Fruit fly (Drosophila melanogaster) whole organism, embryonic: ENCODE results near the gene Evi5.
A peak's percentile ranks its signal among the peaks of the same experiment; 100 is the strongest.

ENCODE experiments used
- Bdp1 ChIP-seq: fragments of 200-800 bp; sonication (Bioruptor generic); optimal IDR thresholded peaks from 3 replicates; lab custom pipeline; 2016; ENCODE audit warnings: missing biosample characterization, missing genetic modification characterization
- CG10267 ChIP-seq: fragments of 200-800 bp; sonication (Bioruptor generic); optimal IDR thresholded peaks from 2 replicates; lab custom pipeline; 2018; ENCODE audit warnings: missing biosample characterization, mild to moderate bottlenecking, missing genetic modification characterization, moderate library complexity
- CG12236 ChIP-seq: fragments of 200-800 bp; sonication (Bioruptor generic); optimal IDR thresholded peaks from 2 replicates; lab custom pipeline; 2016; ENCODE audit warnings: missing biosample characterization, missing genetic modification characterization
- CG12744 ChIP-seq: fragments of 200-800 bp; sonication (Bioruptor generic); optimal IDR thresholded peaks from 2 replicates; lab custom pipeline; 2016; ENCODE audit warnings: missing biosample characterization, missing genetic modification characterization
- CG13296 ChIP-seq: fragments of 200-800 bp; sonication (Bioruptor generic); optimal IDR thresholded peaks from 3 replicates; lab custom pipeline; 2018; ENCODE audit warnings: missing biosample characterization, mild to moderate bottlenecking, missing genetic modification characterization
- CG14441 ChIP-seq: fragments of 200-800 bp; sonication (Bioruptor generic); IDR thresholded peaks from 2 replicates; pipeline ENCODE4 v1.3.6; 2022; ENCODE audit warnings: missing biosample characterization, missing genetic modification characterization
- CG17359 ChIP-seq: fragments of 200-800 bp; sonication (Bioruptor generic); optimal IDR thresholded peaks from 3 replicates; lab custom pipeline; 2018; ENCODE audit warnings: missing biosample characterization, mild to moderate bottlenecking, missing genetic modification characterization, moderate library complexity
- CG1792 ChIP-seq: fragments of 200-800 bp; sonication (Bioruptor generic); optimal IDR thresholded peaks from 2 replicates; lab custom pipeline; 2016; ENCODE audit warnings: missing biosample characterization, missing genetic modification characterization
- CG2120 ChIP-seq: fragments of 200-800 bp; sonication (Bioruptor generic); optimal IDR thresholded peaks from 3 replicates; lab custom pipeline; 2016; ENCODE audit warnings: missing biosample characterization, missing genetic modification characterization
- CG30020 ChIP-seq: fragments of 200-800 bp; optimal IDR thresholded peaks from 2 replicates; lab custom pipeline; 2019; ENCODE audit warnings: missing biosample characterization, mild to moderate bottlenecking, missing genetic modification characterization, moderate library complexity
- CG32532 ChIP-seq: fragments of 200-800 bp; sonication (Bioruptor generic); IDR thresholded peaks from 2 replicates; pipeline ENCODE4 v1.3.6; 2022; ENCODE audit warnings: missing biosample characterization, missing genetic modification characterization
- CG5245 ChIP-seq: fragments of 200-800 bp; sonication (Bioruptor generic); optimal IDR thresholded peaks from 3 replicates; lab custom pipeline; 2016; ENCODE audit warnings: missing biosample characterization, missing genetic modification characterization
- CG6272 ChIP-seq: fragments of 200-800 bp; sonication (Bioruptor generic); IDR thresholded peaks from 2 replicates; pipeline ENCODE4 v1.3.6; 2022; ENCODE audit warnings: missing biosample characterization, missing genetic modification characterization
- CG6654 ChIP-seq: fragments of 200-800 bp; sonication (Bioruptor generic); optimal IDR thresholded peaks from 2 replicates; lab custom pipeline; 2017; ENCODE audit warnings: missing biosample characterization, mild to moderate bottlenecking, missing genetic modification characterization
- CG6765 ChIP-seq: fragments of 200-800 bp; sonication (Bioruptor generic); optimal IDR thresholded peaks from 3 replicates; lab custom pipeline; 2017; ENCODE audit warnings: missing biosample characterization, mild to moderate bottlenecking, missing genetic modification characterization
- CG7987 ChIP-seq: fragments of 200-800 bp; sonication (Bioruptor generic); optimal IDR thresholded peaks from 2 replicates; lab custom pipeline; 2018; ENCODE audit warnings: missing biosample characterization, mild to moderate bottlenecking, missing genetic modification characterization, moderate library complexity
- CG9437 ChIP-seq: fragments of 200-800 bp; sonication (Bioruptor generic); optimal IDR thresholded peaks from 2 replicates; lab custom pipeline; 2018; ENCODE audit warnings: missing biosample characterization, mild to moderate bottlenecking, missing genetic modification characterization
- CG9817 ChIP-seq: fragments of 200-800 bp; sonication (Bioruptor generic); optimal IDR thresholded peaks from 2 replicates; lab custom pipeline; 2018; ENCODE audit warnings: missing biosample characterization, mild to moderate bottlenecking, missing genetic modification characterization, moderate library complexity
- D19A ChIP-seq: fragments of 200-800 bp; optimal IDR thresholded peaks from 3 replicates; lab custom pipeline; 2019; ENCODE audit warnings: missing biosample characterization, mild to moderate bottlenecking, missing genetic modification characterization, moderate library complexity
- D19B ChIP-seq: fragments of 200-800 bp; sonication (Bioruptor generic); optimal IDR thresholded peaks from 2 replicates; lab custom pipeline; 2017; ENCODE audit warnings: missing biosample characterization, mild to moderate bottlenecking, missing genetic modification characterization
- E2f2 ChIP-seq: fragments of 200-800 bp; sonication (Bioruptor generic); IDR thresholded peaks from 2 replicates; pipeline ENCODE4 v1.3.6; 2022; ENCODE audit warnings: missing biosample characterization, missing genetic modification characterization
- HLH4C ChIP-seq: fragments of 200-800 bp; sonication (Bioruptor generic); IDR thresholded peaks from 3 replicates; pipeline ENCODE4 v1.3.6; 2022; ENCODE audit warnings: missing biosample characterization, missing genetic modification characterization; ENCODE audit not compliant: partially characterized antibody
- HmgZ ChIP-seq: fragments of 200-800 bp; sonication (Bioruptor generic); optimal IDR thresholded peaks from 2 replicates; lab custom pipeline; 2018; ENCODE audit warnings: missing biosample characterization, mild to moderate bottlenecking, missing genetic modification characterization
- Meics ChIP-seq: fragments of 200-800 bp; sonication (Bioruptor generic); optimal IDR thresholded peaks from 2 replicates; lab custom pipeline; 2017; ENCODE audit warnings: missing biosample characterization, mild to moderate bottlenecking, missing genetic modification characterization
- Mrtf ChIP-seq: fragments of 200-800 bp; sonication (Bioruptor generic); IDR thresholded peaks from 3 replicates; pipeline ENCODE4 v1.3.6; 2022; ENCODE audit warnings: missing biosample characterization, missing genetic modification characterization
- Scr ChIP-seq: fragments of 200-800 bp; sonication (Bioruptor generic); IDR thresholded peaks from 2 replicates; pipeline ENCODE4 v1.3.6; 2022; ENCODE audit warnings: missing biosample characterization, missing genetic modification characterization; ENCODE audit not compliant: partially characterized antibody
- Vsx1 ChIP-seq: fragments of 200-800 bp; sonication (Bioruptor generic); optimal IDR thresholded peaks from 2 replicates; lab custom pipeline; 2017; ENCODE audit warnings: missing biosample characterization, mild to moderate bottlenecking, missing genetic modification characterization, missing genetic modification reagents
- bab2 ChIP-seq: fragments of 200-800 bp; sonication (Bioruptor generic); optimal IDR thresholded peaks from 2 replicates; lab custom pipeline; 2016; ENCODE audit warnings: missing biosample characterization, missing genetic modification characterization
- bcd ChIP-seq: fragments of 200-800 bp; sonication (Bioruptor generic); optimal IDR thresholded peaks from 2 replicates; lab custom pipeline; 2017; ENCODE audit warnings: missing biosample characterization, mild to moderate bottlenecking, missing genetic modification characterization
- br ChIP-seq: fragments of >200 bp; optimal IDR thresholded peaks from 2 replicates; lab custom pipeline; 2017
- chif ChIP-seq, 2 experiments: fragments of 200-800 bp; sonication (Bioruptor generic); optimal IDR thresholded peaks; 3 replicates each; lab custom pipeline; 2016; ENCODE audit warnings: missing biosample characterization in 2 of 2, missing genetic modification characterization in 2 of 2
- chinmo ChIP-seq: fragments of 200-800 bp; sonication (Bioruptor generic); IDR thresholded peaks from 4 replicates; pipeline ENCODE4 v1.3.6; 2022; ENCODE audit warnings: missing biosample characterization, missing genetic modification characterization; ENCODE audit not compliant: partially characterized antibody
- ci ChIP-seq: fragments of 200-800 bp; sonication (Bioruptor generic); IDR thresholded peaks from 3 replicates; pipeline ENCODE4 v1.3.6; 2022; ENCODE audit warnings: missing biosample characterization, missing genetic modification characterization
- croc ChIP-seq: fragments of 200-800 bp; sonication (Bioruptor generic); conservative IDR thresholded peaks from 3 replicates; pipeline ENCODE4 v1.3.6; 2022; ENCODE audit warnings: missing biosample characterization, missing genetic modification characterization
- dpn ChIP-seq, 2 experiments: fragments of 200-800 bp; sonication (Bioruptor generic); optimal IDR thresholded peaks; 3 replicates each; lab custom pipeline; 2016; ENCODE audit warnings: missing biosample characterization in 2 of 2, missing genetic modification characterization in 2 of 2
- gem ChIP-seq: fragments of 200-800 bp; sonication (Bioruptor generic); optimal IDR thresholded peaks from 2 replicates; lab custom pipeline; 2019; ENCODE audit warnings: missing biosample characterization, mild to moderate bottlenecking, missing genetic modification characterization, moderate library complexity
- ham ChIP-seq: fragments of 200-800 bp; sonication (Bioruptor generic); IDR thresholded peaks from 2 replicates; pipeline ENCODE4 v1.3.6; 2022; ENCODE audit warnings: missing biosample characterization, missing genetic modification characterization
- jing ChIP-seq: fragments of 200-800 bp; sonication (Bioruptor generic); optimal IDR thresholded peaks from 2 replicates; lab custom pipeline; 2018; ENCODE audit warnings: missing biosample characterization, mild to moderate bottlenecking, missing genetic modification characterization
- lov ChIP-seq, 2 experiments: fragments of 200-800 bp in 1 of 2; fragments of >200 bp in 1 of 2; sonication (Bioruptor generic) in 1 of 2; IDR thresholded peaks in 1 of 2; optimal IDR thresholded peaks in 1 of 2; 2 replicates in 1 of 2; 3 replicates in 1 of 2; pipeline versions ENCODE4 v1.3.6 to Lab custom; 2017 to 2022; ENCODE audit warnings: missing biosample characterization in 1 of 2, missing genetic modification characterization in 1 of 2
- luna ChIP-seq: fragments of 200-800 bp; sonication (Bioruptor generic); optimal IDR thresholded peaks from 2 replicates; lab custom pipeline; 2016; ENCODE audit warnings: missing biosample characterization, missing genetic modification characterization
- mirr ChIP-seq: fragments of 200-800 bp; sonication (Bioruptor generic); optimal IDR thresholded peaks from 3 replicates; lab custom pipeline; 2018; ENCODE audit warnings: missing biosample characterization, mild to moderate bottlenecking, missing genetic modification characterization
- pfk ChIP-seq: fragments of 200-800 bp; sonication (Bioruptor generic); optimal IDR thresholded peaks from 2 replicates; lab custom pipeline; 2018; ENCODE audit warnings: missing biosample characterization, mild to moderate bottlenecking, missing genetic modification characterization, moderate library complexity
- pzg ChIP-seq: fragments of 200-800 bp; sonication (Bioruptor generic); optimal IDR thresholded peaks from 3 replicates; lab custom pipeline; 2018; ENCODE audit warnings: missing biosample characterization, mild to moderate bottlenecking, missing genetic modification characterization, moderate library complexity
- repo ChIP-seq: fragments of 200-800 bp; sonication (Bioruptor generic); optimal IDR thresholded peaks from 2 replicates; lab custom pipeline; 2016; ENCODE audit warnings: missing biosample characterization, missing genetic modification characterization
- slou ChIP-seq: fragments of 200-800 bp; sonication (Bioruptor generic); optimal IDR thresholded peaks from 3 replicates; lab custom pipeline; 2016; ENCODE audit warnings: missing biosample characterization, missing genetic modification characterization
- slp2 ChIP-seq: fragments of 200-800 bp; sonication (Bioruptor generic); optimal IDR thresholded peaks from 2 replicates; lab custom pipeline; 2016; ENCODE audit warnings: missing biosample characterization, missing genetic modification characterization
- unc-4 ChIP-seq: fragments of 200-800 bp; sonication (Bioruptor generic); IDR thresholded peaks from 2 replicates; pipeline ENCODE4 v1.3.6; 2022; ENCODE audit warnings: missing biosample characterization, missing genetic modification characterization; ENCODE audit not compliant: partially characterized antibody
- vnd ChIP-seq: fragments of 200-800 bp; sonication (Bioruptor generic); IDR thresholded peaks from 3 replicates; pipeline ENCODE4 v1.3.6; 2022; ENCODE audit warnings: missing biosample characterization, missing genetic modification characterization; ENCODE audit not compliant: partially characterized antibody
- zf30C ChIP-seq: fragments of 200-800 bp; sonication (Bioruptor generic); optimal IDR thresholded peaks from 3 replicates; lab custom pipeline; 2018; ENCODE audit warnings: missing biosample characterization, mild to moderate bottlenecking, missing genetic modification characterization

Gene Evi5

dm6 chrX:11449476-11450119, 4.6 kb downstream of the Evi5 start (continued):
- peak; percentile 64 for TF ChIP-seq Vsx1 (GFP tag; lab: Kevin White, UChicago)
- peak; percentile 88 for TF ChIP-seq CG17359 (tag; lab: Kevin White, UChicago)
- peak; percentile 83 for TF ChIP-seq repo
- peak; percentile 90 for TF ChIP-seq CG13296
- peak; percentile 34 for TF ChIP-seq CG30020 (tag; lab: Kevin White, UChicago)
- TF ChIP-seq pzg (GFP tag; lab: Kevin White, UChicago): peak; percentile 5
- TF ChIP-seq CG7987 (GFP tag; lab: Kevin White, UChicago): peak; percentile 73
- peak; percentile 68 for TF ChIP-seq CG6765 (GFP tag; lab: Kevin White, UChicago)
- peak; percentile 68 for TF ChIP-seq slp2 (GFP tag; lab: Kevin White, UChicago)
- TF ChIP-seq CG9817 (tag; lab: Kevin White, UChicago): peak; percentile 89
- peak; percentile 68 for TF ChIP-seq croc
- TF ChIP-seq luna (GFP tag; lab: Kevin White, UChicago): peak; percentile 69
- no peak for TF ChIP-seq unc-4
- peak; percentile 85 to 88 for TF ChIP-seq dpn (GFP tag; optimal IDR thresholded peaks at IDR 0.05; lab: Kevin White, UChicago)
- peak; percentile 86 to 88 for TF ChIP-seq chif (GFP tag; optimal IDR thresholded peaks at IDR 0.05; lab: Kevin White, UChicago)
- peak; percentile 91 for TF ChIP-seq CG14441 (GFP tag; lab: Robert Waterston, UW)
- no peak for TF ChIP-seq HLH4C
- peak; percentile 84 for TF ChIP-seq CG1792
- TF ChIP-seq CG9437: peak; percentile 59
- no peak for TF ChIP-seq br (lab: Kevin White, UChicago)
- TF ChIP-seq D19A (tag; lab: Kevin White, UChicago): peak; percentile 69
- TF ChIP-seq mirr (GFP tag; lab: Kevin White, UChicago): peak; percentile 86
- TF ChIP-seq E2f2 (GFP tag; lab: Robert Waterston, UW): peak; percentile 58
- TF ChIP-seq ham (GFP tag; lab: Robert Waterston, UW): peak; percentile 68; the same call in 1 of the 2 replicates
- no peak for TF ChIP-seq vnd (GFP tag; lab: Robert Waterston, UW)
- peak; percentile 57 for TF ChIP-seq Bdp1 (GFP tag; lab: Kevin White, UChicago)
- peak; percentile 85 for TF ChIP-seq bab2 (GFP tag; lab: Kevin White, UChicago)
- peak; percentile 88 for TF ChIP-seq CG2120 (GFP tag; lab: Kevin White, UChicago)
- peak; percentile 89 for TF ChIP-seq Mrtf (GFP tag; lab: Robert Waterston, UW)
- peak; percentile 71 for TF ChIP-seq CG12744 (GFP tag; lab: Kevin White, UChicago)
- TF ChIP-seq CG12236: peak; percentile 47
- TF ChIP-seq CG6272 (GFP tag; lab: Robert Waterston, UW): peak; percentile 71
- TF ChIP-seq gem (tag; lab: Kevin White, UChicago): peak; percentile 86
- TF ChIP-seq jing (GFP tag; lab: Kevin White, UChicago): peak; percentile 78
- peak; percentile 94 for TF ChIP-seq ci (GFP tag; lab: Robert Waterston, UW)
- TF ChIP-seq Scr (GFP tag; lab: Robert Waterston, UW): no peak
- peak; percentile 43 for TF ChIP-seq CG6654
- TF ChIP-seq CG5245: peak; percentile 74
- TF ChIP-seq chinmo: 0 out of 4 replicates have a peak, but pooled peaks have one; percentile 5
- peak; percentile 76 for TF ChIP-seq HmgZ
- peak; percentile 25 for TF ChIP-seq pfk (GFP tag; lab: Kevin White, UChicago)
- TF ChIP-seq D19B (GFP tag; lab: Kevin White, UChicago): peak; percentile 52
- peak; percentile 86 for TF ChIP-seq CG32532 (GFP tag; lab: Robert Waterston, UW)
- no peak for TF ChIP-seq lov (optimal IDR thresholded peaks at IDR 0.05; lab: Kevin White, UChicago)
- peak; percentile 51; the same call in 1 of the 3 replicates for TF ChIP-seq lov (GFP tag; IDR thresholded peaks at IDR 0.05; lab: Robert Waterston, UW)
- TF ChIP-seq Meics: peak; percentile 85
- TF ChIP-seq slou (GFP tag; lab: Kevin White, UChicago): peak; percentile 27
- peak; percentile 54 for TF ChIP-seq CG10267
- peak; percentile 83 for TF ChIP-seq bcd
- TF ChIP-seq zf30C (GFP tag; lab: Kevin White, UChicago): no peak
